Worm (Caenorhabditis elegans) whole organism, L1 larva: ENCODE results near the gene alfa-1.

Experiments used
- efl-1 ChIP-seq, 4 experiments: fragments of 150-350 bp; optimal IDR thresholded peaks in 3 of 4; peaks in 1 of 4; 1 replicate in 1 of 4; 2 replicates in 3 of 4; lab custom pipeline; 2014; ENCODE audit warnings: missing biosample characterization in 2 of 4, missing genetic modification characterization in 2 of 4, missing genetic modification reagents in 2 of 4
- elt-2 ChIP-seq: sonication (generic microtip); optimal IDR thresholded peaks from 2 replicates; lab custom pipeline; 2016; ENCODE audit warnings: missing genetic modification characterization, mild to moderate bottlenecking, inconsistent platforms, missing compliant biosample characterization, missing genetic modification reagents
- fos-1 ChIP-seq: fragments of 150-350 bp; optimal IDR thresholded peaks from 2 replicates; lab custom pipeline; 2014; ENCODE audit warnings: missing biosample characterization, missing genetic modification characterization
- nhr-237 ChIP-seq: fragments of 150-350 bp; optimal IDR thresholded peaks from 2 replicates; lab custom pipeline; 2014; ENCODE audit warnings: missing biosample characterization, missing genetic modification characterization
- nhr-77 ChIP-seq: fragments of 150-350 bp; optimal IDR thresholded peaks from 2 replicates; lab custom pipeline; 2014; ENCODE audit warnings: missing biosample characterization, missing genetic modification characterization
- nhr-85 ChIP-seq: sonication (generic microtip); peaks from one replicate; lab custom pipeline; 2016; ENCODE audit warnings: missing genetic modification characterization, inconsistent platforms, missing compliant biosample characterization
- tbx-2 ChIP-seq: sonication (generic microtip); optimal IDR thresholded peaks from 2 replicates; lab custom pipeline; 2016; ENCODE audit warnings: missing genetic modification characterization, missing compliant biosample characterization
- unc-62 ChIP-seq: fragments of 150-350 bp; optimal IDR thresholded peaks from 2 replicates; lab custom pipeline; 2014; ENCODE audit warnings: missing biosample characterization, missing genetic modification reagents, missing genetic modification characterization

DNA sequence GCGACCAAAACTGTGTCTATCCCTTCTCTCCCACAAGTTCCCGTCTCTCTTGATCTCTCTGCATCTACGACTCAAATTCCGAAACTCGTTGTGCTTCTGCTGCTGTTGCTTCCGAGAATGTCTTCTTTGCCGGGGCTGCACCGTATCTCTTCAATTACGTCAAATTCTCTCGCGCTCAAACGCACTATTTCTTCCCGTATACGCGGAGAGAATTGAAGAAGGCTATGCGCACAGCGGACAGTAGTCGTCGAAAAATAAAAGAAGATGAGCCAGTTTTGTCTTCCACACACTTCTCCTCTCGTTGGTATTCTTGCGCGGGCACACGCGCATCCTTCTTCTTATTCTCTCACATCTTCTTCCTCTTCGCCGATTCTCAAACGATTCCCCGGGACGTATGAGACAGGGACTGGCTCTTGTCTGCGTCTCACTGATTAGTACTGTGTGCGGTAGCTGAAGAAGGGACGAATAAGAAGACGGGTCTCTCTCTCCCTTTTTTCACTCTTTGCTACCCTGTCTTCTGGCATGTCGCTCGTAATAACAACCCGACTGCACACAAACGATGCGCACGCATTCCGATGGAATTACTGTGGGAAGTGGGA lies 14.1 kb upstream of the alfa-1 start:
- TF ChIP-seq elt-2 (tag; lab: Kevin White, UChicago) (no peak), fos-1 (no peak), nhr-85 (tag; lab: Kevin White, UChicago) (peak; percentile 31), tbx-2 (tag; lab: Kevin White, UChicago) (no peak), efl-1 (optimal IDR thresholded peaks at IDR 0.05; lab: Kevin White, UChicago) (no peak), efl-1 (GFP tag; optimal IDR thresholded peaks at IDR 0.05 in 1 of 2; lab: Kevin White, UChicago) (no peak), nhr-77 (tag; lab: Kevin White, UChicago) (no peak), nhr-237 (tag; lab: Kevin White, UChicago) (no peak), unc-62 (GFP tag; lab: Kevin White, UChicago) (no peak)
